Fruit fly (Drosophila melanogaster) whole organism, prepupa: Measurements from ENCODE around the gene CG5199.
A peak's percentile ranks its signal among the peaks of the same experiment; 100 is the strongest.

ENCODE experiments used
- Blimp-1 ChIP-seq: fragments of 200-800 bp; sonication (Bioruptor generic); optimal IDR thresholded peaks from 3 replicates; lab custom pipeline; 2017; ENCODE audit warnings: missing biosample characterization, missing genetic modification characterization, mild to moderate bottlenecking, moderate library complexity, missing genetic modification reagents
- CG10631 ChIP-seq: fragments of 200-800 bp; sonication (Bioruptor generic); optimal IDR thresholded peaks from 2 replicates; lab custom pipeline; 2016; ENCODE audit warnings: missing biosample characterization, missing genetic modification characterization
- CG11294 ChIP-seq: fragments of 200-800 bp; sonication (Bioruptor generic); IDR thresholded peaks from 2 replicates; pipeline ENCODE4 v1.3.6; 2022; ENCODE audit warnings: missing biosample characterization, missing genetic modification characterization
- CG11762 ChIP-seq: fragments of 200-800 bp; sonication (Bioruptor generic); optimal IDR thresholded peaks from 3 replicates; lab custom pipeline; 2016; ENCODE audit warnings: missing biosample characterization, missing genetic modification characterization; ENCODE audit not compliant: insufficient read depth
- CG11902 ChIP-seq: fragments of 200-800 bp; sonication (Bioruptor generic); optimal IDR thresholded peaks from 3 replicates; lab custom pipeline; 2016; ENCODE audit warnings: missing biosample characterization, missing genetic modification characterization
- CG15336 ChIP-seq: fragments of 200-800 bp; sonication (Bioruptor generic); IDR thresholded peaks from 2 replicates; pipeline ENCODE4 v1.3.6; 2022; ENCODE audit warnings: missing biosample characterization, missing genetic modification characterization
- CG1621 ChIP-seq: fragments of 200-800 bp; sonication (Bioruptor generic); optimal IDR thresholded peaks from 3 replicates; lab custom pipeline; 2018; ENCODE audit warnings: missing biosample characterization, mild to moderate bottlenecking, missing genetic modification characterization
- CG16779 ChIP-seq: fragments of 200-800 bp; sonication (Bioruptor generic); optimal IDR thresholded peaks from 3 replicates; lab custom pipeline; 2017; ENCODE audit warnings: missing biosample characterization, mild to moderate bottlenecking, missing genetic modification characterization
- CG31627 ChIP-seq: fragments of 200-800 bp; sonication (Bioruptor generic); optimal IDR thresholded peaks from 3 replicates; lab custom pipeline; 2016; ENCODE audit warnings: missing biosample characterization, missing genetic modification characterization
- CG34406 ChIP-seq: fragments of 200-800 bp; sonication (Bioruptor generic); optimal IDR thresholded peaks from 3 replicates; lab custom pipeline; 2016; ENCODE audit warnings: missing biosample characterization, missing genetic modification characterization
- CG3919 ChIP-seq: fragments of 200-800 bp; sonication (Bioruptor generic); optimal IDR thresholded peaks from 3 replicates; lab custom pipeline; 2016; ENCODE audit warnings: missing biosample characterization, missing genetic modification characterization
- CG4318 ChIP-seq: fragments of 200-800 bp; sonication (Bioruptor generic); optimal IDR thresholded peaks from 3 replicates; lab custom pipeline; 2017; ENCODE audit warnings: missing biosample characterization, mild to moderate bottlenecking, missing genetic modification characterization
- CG6276 ChIP-seq: fragments of 200-800 bp; sonication (Bioruptor generic); optimal IDR thresholded peaks from 2 replicates; lab custom pipeline; 2017; ENCODE audit warnings: missing biosample characterization, mild to moderate bottlenecking, missing genetic modification characterization
- CG6792 ChIP-seq: fragments of 200-800 bp; sonication (Bioruptor generic); optimal IDR thresholded peaks from 3 replicates; lab custom pipeline; 2016; ENCODE audit warnings: missing biosample characterization, missing genetic modification characterization
- CG6808 ChIP-seq: fragments of 200-800 bp; sonication (Bioruptor generic); optimal IDR thresholded peaks from 3 replicates; lab custom pipeline; 2017; ENCODE audit warnings: missing biosample characterization, missing genetic modification characterization, mild to moderate bottlenecking, moderate library complexity, missing genetic modification reagents
- CG6854 ChIP-seq: fragments of 200-800 bp; sonication (Bioruptor generic); optimal IDR thresholded peaks from 2 replicates; lab custom pipeline; 2017; ENCODE audit warnings: missing biosample characterization, mild to moderate bottlenecking, missing genetic modification characterization
- CG7368 ChIP-seq: fragments of 200-800 bp; sonication (Bioruptor generic); optimal IDR thresholded peaks from 3 replicates; lab custom pipeline; 2016; ENCODE audit warnings: missing biosample characterization, missing genetic modification characterization
- CG8119 ChIP-seq: fragments of 200-800 bp; sonication (Bioruptor generic); IDR thresholded peaks from 3 replicates; pipeline ENCODE4 v1.3.6; 2022; ENCODE audit warnings: missing biosample characterization, missing genetic modification characterization
- CG8319 ChIP-seq: fragments of 200-800 bp; sonication (Bioruptor generic); optimal IDR thresholded peaks from 3 replicates; lab custom pipeline; 2016; ENCODE audit warnings: missing biosample characterization, missing genetic modification characterization
- CG8632 ChIP-seq: fragments of 200-800 bp; sonication (Bioruptor generic); optimal IDR thresholded peaks from 3 replicates; lab custom pipeline; 2016; ENCODE audit warnings: missing biosample characterization, missing genetic modification characterization
- CG9139 ChIP-seq: fragments of 200-800 bp; sonication (Bioruptor generic); optimal IDR thresholded peaks from 3 replicates; lab custom pipeline; 2017; ENCODE audit warnings: missing biosample characterization, mild to moderate bottlenecking, missing genetic modification characterization
- Eip78C ChIP-seq: fragments of 200-800 bp; sonication (Bioruptor generic); peaks from one replicate; lab custom pipeline; 2016; ENCODE audit warnings: missing biosample characterization, missing genetic modification characterization
- Eip93F ChIP-seq: fragments of 200-800 bp; sonication (Bioruptor generic); optimal IDR thresholded peaks from 2 replicates; lab custom pipeline; 2016; ENCODE audit warnings: missing biosample characterization, mild to moderate bottlenecking, missing genetic modification characterization
- Ets21C ChIP-seq: fragments of 200-800 bp; sonication (Bioruptor generic); optimal IDR thresholded peaks from 3 replicates; lab custom pipeline; 2016; ENCODE audit warnings: missing biosample characterization, missing genetic modification characterization
- Gug ChIP-seq: fragments of 200-800 bp; sonication (Bioruptor generic); IDR thresholded peaks from 2 replicates; pipeline ENCODE4 v1.3.6; 2022; ENCODE audit warnings: missing biosample characterization, missing genetic modification characterization
- Hr38 ChIP-seq: sonication (Bioruptor generic); optimal IDR thresholded peaks from 2 replicates; lab custom pipeline; 2016; ENCODE audit warnings: missing biosample characterization, missing genetic modification characterization
- Hr39 ChIP-seq: fragments of 200-800 bp; sonication (Bioruptor generic); optimal IDR thresholded peaks from 2 replicates; lab custom pipeline; 2016; ENCODE audit warnings: missing biosample characterization, missing genetic modification characterization
- Lpt ChIP-seq: fragments of 200-800 bp; sonication (Bioruptor generic); optimal IDR thresholded peaks from 3 replicates; lab custom pipeline; 2016; ENCODE audit warnings: missing biosample characterization, missing genetic modification characterization
- OdsH ChIP-seq: fragments of 200-800 bp; sonication (Bioruptor generic); optimal IDR thresholded peaks from 3 replicates; lab custom pipeline; 2016; ENCODE audit warnings: missing biosample characterization, missing genetic modification characterization
- Smox ChIP-seq: fragments of 200-800 bp; sonication (Bioruptor generic); optimal IDR thresholded peaks from 3 replicates; lab custom pipeline; 2016; ENCODE audit warnings: missing biosample characterization, missing genetic modification characterization
- Sox102F ChIP-seq: fragments of 200-800 bp; sonication (Bioruptor generic); optimal IDR thresholded peaks from 2 replicates; lab custom pipeline; 2016; ENCODE audit warnings: missing biosample characterization, mild to moderate bottlenecking, missing genetic modification characterization
- Sox14 ChIP-seq: fragments of 200-800 bp; sonication (Bioruptor generic); optimal IDR thresholded peaks from 3 replicates; lab custom pipeline; 2016; ENCODE audit warnings: missing biosample characterization, missing genetic modification characterization
- Sox15 ChIP-seq: fragments of 200-800 bp; sonication (Bioruptor generic); optimal IDR thresholded peaks from 3 replicates; lab custom pipeline; 2016; ENCODE audit warnings: missing biosample characterization, missing genetic modification characterization
- achi ChIP-seq: fragments of 200-800 bp; sonication (Bioruptor generic); optimal IDR thresholded peaks from 3 replicates; lab custom pipeline; 2016; ENCODE audit warnings: missing biosample characterization, missing genetic modification characterization
- acj6 ChIP-seq: fragments of 200-800 bp; sonication (Bioruptor generic); optimal IDR thresholded peaks from 3 replicates; lab custom pipeline; 2016; ENCODE audit warnings: missing biosample characterization, missing genetic modification characterization
- cyc ChIP-seq: fragments of 200-800 bp; sonication (Bioruptor generic); optimal IDR thresholded peaks from 3 replicates; lab custom pipeline; 2016; ENCODE audit warnings: missing biosample characterization, missing genetic modification characterization
- dac ChIP-seq: fragments of 200-800 bp; sonication (Bioruptor generic); optimal IDR thresholded peaks from 2 replicates; lab custom pipeline; 2017; ENCODE audit warnings: missing biosample characterization, mild to moderate bottlenecking, missing genetic modification characterization
- dsx ChIP-seq: fragments of 200-800 bp; optimal IDR thresholded peaks from 3 replicates; lab custom pipeline; 2019; ENCODE audit warnings: missing biosample characterization, mild to moderate bottlenecking, missing genetic modification characterization, moderate library complexity; ENCODE audit not compliant: poor library complexity, severe bottlenecking
- eg ChIP-seq: fragments of 200-800 bp; sonication (Bioruptor generic); IDR thresholded peaks from 3 replicates; pipeline ENCODE4 v1.3.6; 2022; ENCODE audit warnings: missing biosample characterization, missing genetic modification characterization
- fd59A ChIP-seq: fragments of 200-800 bp; sonication (Bioruptor generic); optimal IDR thresholded peaks from 2 replicates; lab custom pipeline; 2017; ENCODE audit warnings: missing biosample characterization, mild to moderate bottlenecking, missing genetic modification characterization, missing genetic modification reagents
- fd85E ChIP-seq: fragments of 200-800 bp; sonication (Bioruptor generic); optimal IDR thresholded peaks from 3 replicates; lab custom pipeline; 2016; ENCODE audit warnings: missing biosample characterization, missing genetic modification characterization
- fkh ChIP-seq: fragments of 200-800 bp; sonication (Bioruptor generic); optimal IDR thresholded peaks from 3 replicates; lab custom pipeline; 2017; ENCODE audit warnings: missing biosample characterization, mild to moderate bottlenecking, missing genetic modification characterization, moderate library complexity
- lz ChIP-seq: fragments of 200-800 bp; sonication (Bioruptor generic); optimal IDR thresholded peaks from 3 replicates; lab custom pipeline; 2016; ENCODE audit warnings: missing biosample characterization, missing genetic modification characterization
- net ChIP-seq: fragments of 200-800 bp; sonication (Bioruptor generic); optimal IDR thresholded peaks from 3 replicates; lab custom pipeline; 2016; ENCODE audit warnings: missing biosample characterization, missing genetic modification characterization
- pdm3 ChIP-seq: fragments of 200-800 bp; sonication (Bioruptor generic); optimal IDR thresholded peaks from 3 replicates; lab custom pipeline; 2016; ENCODE audit warnings: missing biosample characterization, missing genetic modification characterization
- salr ChIP-seq, 2 experiments: fragments of 200-800 bp; sonication (Bioruptor generic); optimal IDR thresholded peaks; 3 replicates each; lab custom pipeline; 2016 to 2018; ENCODE audit warnings: missing biosample characterization in 2 of 2, missing genetic modification characterization in 2 of 2, mild to moderate bottlenecking in 1 of 2
- spab ChIP-seq: fragments of 200-800 bp; sonication (Bioruptor generic); optimal IDR thresholded peaks from 2 replicates; lab custom pipeline; 2017; ENCODE audit warnings: missing biosample characterization, mild to moderate bottlenecking, missing genetic modification characterization, missing genetic modification reagents
- ss ChIP-seq, 2 experiments: fragments of 200-800 bp; sonication (Bioruptor generic); optimal IDR thresholded peaks; 2 replicates in 1 of 2; 3 replicates in 1 of 2; lab custom pipeline; 2017 to 2018; ENCODE audit warnings: mild to moderate bottlenecking in 2 of 2, missing biosample characterization in 2 of 2, missing genetic modification characterization in 2 of 2, moderate library complexity in 1 of 2
- svp ChIP-seq: fragments of 200-800 bp; sonication (Bioruptor generic); peaks from one replicate; lab custom pipeline; 2016; ENCODE audit warnings: missing biosample characterization, missing genetic modification characterization
- topi ChIP-seq: fragments of 200-800 bp; sonication (Bioruptor generic); optimal IDR thresholded peaks from 3 replicates; lab custom pipeline; 2016; ENCODE audit warnings: missing biosample characterization, missing genetic modification characterization

CG5199 gene

dm6 chr3L:20403493-20404379 lies 48.9 kb downstream of the CG5199 start:
- TF ChIP-seq salr (GFP tag; optimal IDR thresholded peaks at IDR 0.05; lab: Kevin White, UChicago) (peak; percentile 46 to 56), lz (GFP tag; lab: Kevin White, UChicago) (peak; percentile 75), Gug (GFP tag; lab: Robert Waterston, UW) (no peak), spab (GFP tag; lab: Kevin White, UChicago) (peak; percentile 62), CG8119 (GFP tag; lab: Robert Waterston, UW) (peak; percentile 41; the same call in 1 of the 3 replicates), Hr38 (GFP tag; lab: Kevin White, UChicago) (no peak), CG31627 (peak; percentile 83), pdm3 (GFP tag; lab: Kevin White, UChicago) (peak; percentile 49), CG16779 (tag; lab: Kevin White, UChicago) (peak; percentile 40), CG6792 (peak; percentile 60), Eip93F (GFP tag; lab: Kevin White, UChicago) (peak; percentile 37), CG15336 (GFP tag; lab: Robert Waterston, UW) (no peak; the same call in 1 of the 2 replicates), CG10631 (GFP tag; lab: Kevin White, UChicago) (peak; percentile 70), CG34406 (GFP tag; lab: Kevin White, UChicago) (peak; percentile 63), CG1621 (tag; lab: Kevin White, UChicago) (no peak), CG8319 (GFP tag; lab: Kevin White, UChicago) (peak; percentile 33), Sox102F (GFP tag; lab: Kevin White, UChicago) (peak; percentile 51), dac (GFP tag; lab: Kevin White, UChicago) (no peak), CG11762 (no peak), cyc (peak; percentile 52), Sox15 (GFP tag; lab: Kevin White, UChicago) (peak; percentile 75), Sox14 (GFP tag; lab: Kevin White, UChicago) (peak; percentile 61), CG6854 (peak; percentile 36), fkh (GFP tag; lab: Kevin White, UChicago) (no peak), eg (GFP tag; lab: Robert Waterston, UW) (0 out of 3 replicates have a peak, but pooled peaks have one; percentile 5), acj6 (GFP tag; lab: Kevin White, UChicago) (peak; percentile 57), ss (GFP tag; optimal IDR thresholded peaks at IDR 0.05; lab: Kevin White, UChicago) (peak; percentile 56 to 79), Eip78C (GFP tag; lab: Kevin White, UChicago) (peak; percentile 93), CG8632 (GFP tag; lab: Kevin White, UChicago) (peak; percentile 59), Lpt (GFP tag; lab: Kevin White, UChicago) (no peak), CG4318 (GFP tag; lab: Kevin White, UChicago) (peak; percentile 30), Ets21C (GFP tag; lab: Kevin White, UChicago) (peak; percentile 74), fd59A (GFP tag; lab: Kevin White, UChicago) (peak; percentile 74), OdsH (GFP tag; lab: Kevin White, UChicago) (peak; percentile 63), topi (peak; percentile 88), CG6276 (GFP tag; lab: Kevin White, UChicago) (peak; percentile 5), achi (GFP tag; lab: Kevin White, UChicago) (peak; percentile 39), Hr39 (GFP tag; lab: Kevin White, UChicago) (peak; percentile 81), net (GFP tag; lab: Kevin White, UChicago) (peak; percentile 41), Smox (peak; percentile 58), CG3919 (GFP tag; lab: Kevin White, UChicago) (peak; percentile 35), CG11294 (GFP tag; lab: Robert Waterston, UW) (no peak), CG9139 (peak; percentile 0), CG6808 (peak; percentile 80), CG11902 (peak; percentile 67), CG7368 (GFP tag; lab: Kevin White, UChicago) (no peak), Blimp-1 (GFP tag; lab: Kevin White, UChicago) (peak; percentile 62), fd85E (GFP tag; lab: Kevin White, UChicago) (no peak), dsx (peak; percentile 97), svp (peak; percentile 93)
